Worm (Caenorhabditis elegans) whole organism, L2 larva: ENCODE measurements around the gene C17H12.12.

Source experiments
- C34F6.9 ChIP-seq: fragments of 150-350 bp; optimal IDR thresholded peaks from 2 replicates; lab custom pipeline; 2014; ENCODE audit warnings: missing biosample characterization, missing genetic modification characterization
- F13H6.1 ChIP-seq: sonication (generic microtip); optimal IDR thresholded peaks from 2 replicates; lab custom pipeline; 2016; ENCODE audit warnings: missing genetic modification characterization, missing compliant biosample characterization
- R02D3.7 ChIP-seq: fragments of 150-350 bp; optimal IDR thresholded peaks from 2 replicates; lab custom pipeline; 2014; ENCODE audit warnings: missing biosample characterization, missing genetic modification characterization
- Y55F3AM.14 ChIP-seq: fragments of 200-800 bp; sonication (Bioruptor generic); optimal IDR thresholded peaks from 2 replicates; lab custom pipeline; 2018; ENCODE audit warnings: mild to moderate bottlenecking, missing genetic modification characterization, missing compliant biosample characterization
- ZK546.5 ChIP-seq: sonication (generic microtip); optimal IDR thresholded peaks from 2 replicates; lab custom pipeline; 2017; ENCODE audit warnings: missing biosample characterization, missing genetic modification characterization
- alr-1 ChIP-seq: fragments of 150-350 bp; optimal IDR thresholded peaks from 2 replicates; lab custom pipeline; 2014; ENCODE audit warnings: missing biosample characterization, missing genetic modification characterization
- aly-2 ChIP-seq: fragments of 150-350 bp; optimal IDR thresholded peaks from 2 replicates; lab custom pipeline; 2014; ENCODE audit warnings: missing biosample characterization, missing genetic modification characterization
- ama-1 ChIP-seq: fragments of 150-350 bp; optimal IDR thresholded peaks from 2 replicates; lab custom pipeline; 2018; ENCODE audit warnings: inconsistent platforms
- blmp-1 ChIP-seq: sonication (generic microtip); optimal IDR thresholded peaks from 2 replicates; lab custom pipeline; 2017; ENCODE audit warnings: missing genetic modification characterization, mild to moderate bottlenecking, missing compliant biosample characterization, antibody characterized with exemption, moderate library complexity; ENCODE audit not compliant: insufficient read depth
- ceh-16 ChIP-seq: fragments of 150-350 bp; optimal IDR thresholded peaks from 2 replicates; lab custom pipeline; 2014; ENCODE audit warnings: missing biosample characterization, missing genetic modification characterization
- ceh-82 ChIP-seq: fragments of 150-350 bp; optimal IDR thresholded peaks from 2 replicates; lab custom pipeline; 2014; ENCODE audit warnings: missing biosample characterization, missing genetic modification characterization
- crh-2 ChIP-seq: sonication (generic microtip); optimal IDR thresholded peaks from 2 replicates; lab custom pipeline; 2017; ENCODE audit warnings: missing biosample characterization, missing genetic modification characterization
- dmd-4 ChIP-seq: sonication (generic microtip); optimal IDR thresholded peaks from 2 replicates; lab custom pipeline; 2017; ENCODE audit warnings: missing biosample characterization, missing genetic modification characterization
- egl-27 ChIP-seq: sonication (generic microtip); optimal IDR thresholded peaks from 3 replicates; lab custom pipeline; 2017; ENCODE audit warnings: missing biosample characterization, missing genetic modification reagents, missing genetic modification characterization
- elt-1 ChIP-seq: fragments of 150-350 bp; optimal IDR thresholded peaks from 2 replicates; lab custom pipeline; 2014; ENCODE audit warnings: missing biosample characterization, missing genetic modification characterization
- elt-3 ChIP-seq: sonication (generic microtip); optimal IDR thresholded peaks from 2 replicates; lab custom pipeline; 2017; ENCODE audit warnings: missing biosample characterization, missing genetic modification characterization
- fos-1 ChIP-seq: fragments of 150-350 bp; optimal IDR thresholded peaks from 2 replicates; lab custom pipeline; 2014; ENCODE audit warnings: missing biosample characterization, missing genetic modification characterization
- gmeb-1 ChIP-seq: fragments of 150-350 bp; optimal IDR thresholded peaks from 2 replicates; lab custom pipeline; 2014; ENCODE audit warnings: missing biosample characterization, missing genetic modification characterization
- lin-11 ChIP-seq: fragments of 150-350 bp; sonication (generic microtip); optimal IDR thresholded peaks from 2 replicates; lab custom pipeline; 2014; ENCODE audit warnings: missing biosample characterization, missing genetic modification characterization, inconsistent platforms, mixed read lengths
- lin-13 ChIP-seq: fragments of 150-350 bp; optimal IDR thresholded peaks from 2 replicates; lab custom pipeline; 2014; ENCODE audit warnings: missing biosample characterization, missing genetic modification reagents, missing genetic modification characterization
- lin-39 ChIP-seq: fragments of 150-350 bp; optimal IDR thresholded peaks from 2 replicates; lab custom pipeline; 2014; ENCODE audit warnings: missing biosample characterization, missing genetic modification reagents, missing genetic modification characterization
- lsy-2 ChIP-seq, 2 experiments: fragments of 150-350 bp in 1 of 2; sonication (generic microtip) in 1 of 2; optimal IDR thresholded peaks; 2 replicates each; lab custom pipeline; 2014 to 2017; ENCODE audit warnings: missing biosample characterization in 2 of 2, missing genetic modification characterization in 2 of 2
- mab-5 ChIP-seq: fragments of 150-350 bp; optimal IDR thresholded peaks from 2 replicates; lab custom pipeline; 2014; ENCODE audit warnings: missing biosample characterization, missing genetic modification characterization
- mbf-1 ChIP-seq: sonication (generic microtip); optimal IDR thresholded peaks from 2 replicates; lab custom pipeline; 2017; ENCODE audit warnings: missing biosample characterization, missing genetic modification characterization
- mdl-1 ChIP-seq, 2 experiments: fragments of 150-350 bp in 1 of 2; sonication (generic microtip) in 1 of 2; optimal IDR thresholded peaks; 2 replicates each; lab custom pipeline; 2017; ENCODE audit warnings: missing biosample characterization in 2 of 2, missing genetic modification characterization in 2 of 2
- nhr-10 ChIP-seq: sonication (generic microtip); optimal IDR thresholded peaks from 2 replicates; lab custom pipeline; 2017; ENCODE audit warnings: missing biosample characterization, missing genetic modification characterization
- nhr-11 ChIP-seq: fragments of 150-350 bp; optimal IDR thresholded peaks from 2 replicates; lab custom pipeline; 2014; ENCODE audit warnings: missing biosample characterization, missing genetic modification characterization
- nhr-12 ChIP-seq: fragments of 150-350 bp; optimal IDR thresholded peaks from 2 replicates; lab custom pipeline; 2014; ENCODE audit warnings: missing biosample characterization, missing genetic modification characterization
- nhr-129 ChIP-seq: fragments of 150-350 bp; optimal IDR thresholded peaks from 2 replicates; lab custom pipeline; 2014; ENCODE audit warnings: missing biosample characterization, missing genetic modification characterization
- nhr-21 ChIP-seq: fragments of 150-350 bp; optimal IDR thresholded peaks from 2 replicates; lab custom pipeline; 2014; ENCODE audit warnings: missing biosample characterization, missing genetic modification characterization
- nhr-23 ChIP-seq: fragments of 150-350 bp; optimal IDR thresholded peaks from 2 replicates; lab custom pipeline; 2014; ENCODE audit warnings: missing biosample characterization, missing genetic modification reagents, missing genetic modification characterization
- nhr-237 ChIP-seq: fragments of 150-350 bp; optimal IDR thresholded peaks from 2 replicates; lab custom pipeline; 2014; ENCODE audit warnings: missing biosample characterization, missing genetic modification characterization
- nhr-25 ChIP-seq: fragments of 150-350 bp; sonication (generic microtip); optimal IDR thresholded peaks from 3 replicates; lab custom pipeline; 2014; ENCODE audit warnings: missing biosample characterization, missing genetic modification characterization
- nhr-6 ChIP-seq: fragments of 150-350 bp; optimal IDR thresholded peaks from 2 replicates; lab custom pipeline; 2014; ENCODE audit warnings: missing biosample characterization, missing genetic modification characterization
- nhr-77 ChIP-seq: fragments of 150-350 bp; optimal IDR thresholded peaks from 2 replicates; lab custom pipeline; 2014; ENCODE audit warnings: missing biosample characterization, missing genetic modification characterization
- peb-1 ChIP-seq: fragments of 150-350 bp; optimal IDR thresholded peaks from 2 replicates; lab custom pipeline; 2014; ENCODE audit warnings: missing biosample characterization, missing genetic modification characterization
- sem-4 ChIP-seq: fragments of 150-350 bp; optimal IDR thresholded peaks from 2 replicates; lab custom pipeline; 2014; ENCODE audit warnings: missing biosample characterization, missing genetic modification reagents, missing genetic modification characterization
- skn-1 ChIP-seq: sonication (generic microtip); optimal IDR thresholded peaks from 2 replicates; lab custom pipeline; 2017; ENCODE audit warnings: missing biosample characterization, missing genetic modification characterization
- sma-3 ChIP-seq: sonication (generic microtip); optimal IDR thresholded peaks from 2 replicates; lab custom pipeline; 2016; ENCODE audit warnings: missing genetic modification reagents, missing genetic modification characterization, missing compliant biosample characterization
- sma-9 ChIP-seq, 2 experiments: fragments of 150-350 bp in 1 of 2; sonication (generic microtip) in 1 of 2; optimal IDR thresholded peaks; 2 replicates each; lab custom pipeline; 2014 to 2016; ENCODE audit warnings: missing genetic modification characterization in 2 of 2, mild to moderate bottlenecking in 1 of 2, missing biosample characterization in 1 of 2, missing compliant biosample characterization in 1 of 2, missing genetic modification reagents in 1 of 2, moderate library complexity in 1 of 2
- snpc-4 ChIP-seq: fragments of 150-350 bp; optimal IDR thresholded peaks from 2 replicates; lab custom pipeline; 2014; ENCODE audit warnings: missing biosample characterization, missing genetic modification characterization
- unc-39 ChIP-seq: fragments of 150-350 bp; optimal IDR thresholded peaks from 2 replicates; lab custom pipeline; 2014; ENCODE audit warnings: missing biosample characterization, missing genetic modification characterization
- unc-55 ChIP-seq: fragments of 150-350 bp; sonication (generic microtip); optimal IDR thresholded peaks from 3 replicates; lab custom pipeline; 2014; ENCODE audit warnings: missing biosample characterization, missing genetic modification reagents, missing genetic modification characterization
- unc-62 ChIP-seq: fragments of 150-350 bp; optimal IDR thresholded peaks from 2 replicates; lab custom pipeline; 2014; ENCODE audit warnings: missing biosample characterization, missing genetic modification reagents, missing genetic modification characterization
- zag-1 ChIP-seq: fragments of 150-350 bp; optimal IDR thresholded peaks from 2 replicates; lab custom pipeline; 2014; ENCODE audit warnings: missing biosample characterization, missing genetic modification characterization
- ztf-1 ChIP-seq: fragments of 200-800 bp; sonication (Bioruptor generic); conservative IDR thresholded peaks from 2 replicates; pipeline ENCODE4 v1.3.6; 2022; ENCODE audit warnings: missing genetic modification characterization, missing compliant biosample characterization
- ztf-11 ChIP-seq: sonication (generic microtip); optimal IDR thresholded peaks from 2 replicates; lab custom pipeline; 2017; ENCODE audit warnings: missing biosample characterization, missing genetic modification characterization
- ztf-4 ChIP-seq: fragments of 150-350 bp; optimal IDR thresholded peaks from 2 replicates; lab custom pipeline; 2014; ENCODE audit warnings: missing biosample characterization, missing genetic modification characterization

The C17H12.12 gene

ce11 chrIV:6751213-6751612 is 44.5 kb upstream of the C17H12.12 start (continued):
- peak; percentile 66 for TF ChIP-seq mab-5 (tag; lab: Kevin White, UChicago)
- no peak for TF ChIP-seq aly-2
- no peak for TF ChIP-seq elt-3 (tag; lab: Kevin White, UChicago)

- TF ChIP-seq zag-1 (tag; lab: Kevin White, UChicago) = peak; percentile 69
- peak; percentile 56 for TF ChIP-seq nhr-237 (tag; lab: Kevin White, UChicago)
- TF ChIP-seq ceh-16 (tag; lab: Kevin White, UChicago) = peak; percentile 30
- TF ChIP-seq C34F6.9 (tag; lab: Kevin White, UChicago) = peak; percentile 94
- TF ChIP-seq elt-3 (tag; lab: Kevin White, UChicago) = no peak
- peak; percentile 65 for TF ChIP-seq ztf-11
- TF ChIP-seq F13H6.1 = peak; percentile 89
- TF ChIP-seq nhr-129 (tag; lab: Kevin White, UChicago) = peak; percentile 82
- TF ChIP-seq elt-1 (tag; lab: Kevin White, UChicago) = no peak
- TF ChIP-seq sma-9 (GFP tag; optimal IDR thresholded peaks at IDR 0.05; lab: Kevin White, UChicago) = peak; percentile 82
- no peak for TF ChIP-seq sma-9 (tag; optimal IDR thresholded peaks at IDR 0.05; lab: Kevin White, UChicago)
- TF ChIP-seq crh-2 (tag; lab: Kevin White, UChicago) = peak; percentile 91
- TF ChIP-seq ceh-82 (tag; lab: Kevin White, UChicago) = peak; percentile 21
- peak; percentile 83 for TF ChIP-seq nhr-25
- peak; percentile 77 for TF ChIP-seq ztf-4 (tag; lab: Kevin White, UChicago)
- TF ChIP-seq unc-55 (GFP tag; lab: Kevin White, UChicago) = peak; percentile 93
- peak; percentile 82 for TF ChIP-seq skn-1
- TF ChIP-seq lin-39 = no peak
- TF ChIP-seq snpc-4 (tag; lab: Kevin White, UChicago) = peak; percentile 28
- no peak for TF ChIP-seq aly-2
- TF ChIP-seq lin-11 (tag; lab: Kevin White, UChicago) = peak; percentile 93
- no peak for TF ChIP-seq unc-62 (GFP tag; lab: Kevin White, UChicago)
- TF ChIP-seq mab-5 (tag; lab: Kevin White, UChicago) = peak; percentile 88
- peak; percentile 77 for TF ChIP-seq nhr-21 (tag; lab: Kevin White, UChicago)
- no peak for TF ChIP-seq ztf-1 (GFP tag; lab: Robert Waterston, UW)
- peak; percentile 22 for TF ChIP-seq ZK546.5 (tag; lab: Kevin White, UChicago)
- TF ChIP-seq nhr-23 = no peak
- TF ChIP-seq lsy-2 (tag; optimal IDR thresholded peaks at IDR 0.05; lab: Kevin White, UChicago) = peak; percentile 64 to 84
- TF ChIP-seq dmd-4 (tag; lab: Kevin White, UChicago) = no peak
- TF ChIP-seq R02D3.7 = no peak
- peak; percentile 59 for TF ChIP-seq Y55F3AM.14 (GFP tag; lab: Kevin White, UChicago)
- TF ChIP-seq gmeb-1 = peak; percentile 88
- TF ChIP-seq unc-39 (tag; lab: Kevin White, UChicago) = no peak
- TF ChIP-seq egl-27 (tag; lab: Kevin White, UChicago) = peak; percentile 81
- TF ChIP-seq nhr-77 (tag; lab: Kevin White, UChicago) = no peak
- TF ChIP-seq peb-1 = no peak
- TF ChIP-seq mdl-1 (tag; optimal IDR thresholded peaks at IDR 0.05; lab: Kevin White, UChicago) = peak in 1 of 2 experiments; percentile 15
- peak; percentile 77 for TF ChIP-seq sem-4 (tag; lab: Kevin White, UChicago)
- peak; percentile 31 for TF ChIP-seq blmp-1
- peak; percentile 49 for TF ChIP-seq nhr-6 (tag; lab: Kevin White, UChicago)
- no peak for TF ChIP-seq alr-1 (tag; lab: Kevin White, UChicago)
- TF ChIP-seq fos-1 (tag; lab: Kevin White, UChicago) = peak; percentile 77
- TF ChIP-seq sma-3 (GFP tag; lab: Kevin White, UChicago) = peak; percentile 83
- no peak for TF ChIP-seq nhr-12
- TF ChIP-seq lin-13 (GFP tag; lab: Kevin White, UChicago) = peak; percentile 89
- peak; percentile 14 for TF ChIP-seq nhr-10 (tag; lab: Kevin White, UChicago)
- TF ChIP-seq nhr-11 (tag; lab: Kevin White, UChicago) = no peak
- no peak for TF ChIP-seq mbf-1
- no peak for TF ChIP-seq ama-1 (lab: Kevin White, UChicago)
Observed at ce11 chrIV:6756374-6756773, 39.4 kb upstream of the C17H12.12 start.
